Fruit fly (Drosophila melanogaster): ENCODE measurements around the gene Rrp40.

Rrp40 gene

DNA sequence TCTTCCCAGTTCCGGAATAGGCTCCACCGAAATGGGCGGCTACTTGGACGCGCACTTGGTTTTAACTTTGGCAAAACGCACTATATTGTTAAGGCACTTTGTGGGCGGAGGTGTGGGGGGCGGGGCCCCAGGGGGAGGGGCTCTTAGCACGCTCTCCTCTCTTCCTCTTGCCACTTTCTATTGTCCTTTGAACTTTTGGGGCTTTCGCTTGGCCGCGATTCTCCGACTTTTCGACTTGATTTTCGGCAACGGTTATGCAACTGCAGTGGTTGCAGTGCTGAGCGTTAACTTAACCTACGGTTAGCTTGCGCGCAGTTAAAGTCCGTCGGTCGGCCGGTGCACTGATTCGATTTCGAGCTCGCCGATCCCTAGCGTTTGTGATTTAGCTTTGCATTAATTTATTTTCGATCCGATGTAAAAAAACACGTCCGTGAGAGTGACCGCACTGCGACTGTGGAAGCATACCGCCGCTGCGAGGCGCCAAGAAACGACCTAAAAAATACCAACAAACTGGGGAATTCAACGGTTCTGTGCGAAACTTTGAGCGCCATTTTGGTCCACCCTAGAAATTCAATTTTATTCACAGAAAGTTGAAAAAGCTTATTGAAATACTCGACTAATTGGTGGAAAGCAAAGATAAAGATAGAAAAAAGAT lies 4.5 kb upstream of the Rrp40 start, which contains the start of gene Rim2 (continued):
- TF ChIP-seq vfl (GFP tag; optimal IDR thresholded peaks at IDR 0.05) (peak; percentile 25), CG11093 (GFP tag; IDR thresholded peaks at IDR 0.05) (no peak), Max (GFP tag; optimal IDR thresholded peaks at IDR 0.05) (no peak), CHES-1-like (GFP tag; optimal IDR thresholded peaks at IDR 0.05) (peak; percentile 35), CG15514 (GFP tag; optimal IDR thresholded peaks at IDR 0.05) (peak; percentile 80), E2f1 (GFP tag; IDR thresholded peaks at IDR 0.05) (no peak), mld (GFP tag; IDR thresholded peaks at IDR 0.05; ENCODE audit: partially characterized antibody) (no peak), CG12391 (tag; optimal IDR thresholded peaks at IDR 0.05) (peak; percentile 31), sima (GFP tag; optimal IDR thresholded peaks at IDR 0.05) (no peak), Sin3A (optimal IDR thresholded peaks at IDR 0.05) (peak; percentile 38), ac (GFP tag; optimal IDR thresholded peaks at IDR 0.05) (no peak), jigr1 (GFP tag; IDR thresholded peaks at IDR 0.05) (no peak), H15 (GFP tag; IDR thresholded peaks at IDR 0.05) (no peak), Dad (GFP tag; optimal IDR thresholded peaks at IDR 0.05) (no peak), CG9727 (GFP tag; optimal IDR thresholded peaks at IDR 0.05) (no peak), bab2 (GFP tag; optimal IDR thresholded peaks at IDR 0.05) (no peak), CG14860 (GFP tag; IDR thresholded peaks at IDR 0.05; ENCODE audit: partially characterized antibody) (no peak), Adf1 (GFP tag; IDR thresholded peaks at IDR 0.05) (0 out of 2 replicates have a peak, but pooled peaks have one; percentile 8), gsb-n (tag; optimal IDR thresholded peaks at IDR 0.05) (no peak), Nf-YC (tag; optimal IDR thresholded peaks at IDR 0.05) (peak; percentile 33), vvl (GFP tag; IDR thresholded peaks at IDR 0.05) (peak; percentile 70), insv (GFP tag; optimal IDR thresholded peaks at IDR 0.05) (no peak), abd-A (tag; optimal IDR thresholded peaks at IDR 0.05) (peak; percentile 14), bsh (GFP tag; optimal IDR thresholded peaks at IDR 0.05) (no peak), sim (GFP tag; IDR thresholded peaks at IDR 0.05) (no peak), rib (GFP tag; IDR thresholded peaks at IDR 0.05) (no peak), sqz (GFP tag; optimal IDR thresholded peaks at IDR 0.05) (peak; percentile 73), emc (GFP tag; optimal IDR thresholded peaks at IDR 0.05) (no peak), CG16863 (GFP tag; optimal IDR thresholded peaks at IDR 0.05) (no peak), hkb (optimal IDR thresholded peaks at IDR 0.05) (peak; percentile 39), hkb (GFP tag; IDR thresholded peaks at IDR 0.05) (no peak), kay (GFP tag; optimal IDR thresholded peaks at IDR 0.05) (no peak), CG3065 (GFP tag; optimal IDR thresholded peaks at IDR 0.05) (no peak), wdn (GFP tag; IDR thresholded peaks at IDR 0.05) (no peak), crol (GFP tag; IDR thresholded peaks at IDR 0.05) (peak; percentile 49; the same call in 1 of the 2 replicates), lmd (GFP tag; IDR thresholded peaks at IDR 0.05) (no peak), az2 (GFP tag; optimal IDR thresholded peaks at IDR 0.05) (no peak), corto (GFP tag; optimal IDR thresholded peaks at IDR 0.05) (no peak), crc (GFP tag; optimal IDR thresholded peaks at IDR 0.05) (no peak), scrt (GFP tag; optimal IDR thresholded peaks at IDR 0.05) (peak; percentile 11), CG7928 (GFP tag; optimal IDR thresholded peaks at IDR 0.05) (no peak), Ravus (GFP tag; IDR thresholded peaks at IDR 0.05) (no peak), CG6765 (GFP tag; optimal IDR thresholded peaks at IDR 0.05) (peak; percentile 10), Sry-β (GFP tag; optimal IDR thresholded peaks at IDR 0.05) (no peak), CG12299 (tag; optimal IDR thresholded peaks at IDR 0.05) (peak; percentile 26), Jarid2 (GFP tag; optimal IDR thresholded peaks at IDR 0.05) (peak; percentile 3), D (optimal IDR thresholded peaks at IDR 0.05) (no peak), D (GFP tag; optimal IDR thresholded peaks at IDR 0.05) (no peak), gce (GFP tag; IDR thresholded peaks at IDR 0.05) (no peak), sna (GFP tag; IDR thresholded peaks at IDR 0.05; ENCODE audit: partially characterized antibody) (peak; percentile 57; the same call in 1 of the 2 replicates), CG1529 (GFP tag; optimal IDR thresholded peaks at IDR 0.05) (no peak), ttk (GFP tag; IDR thresholded peaks at IDR 0.05) (no peak)

Measured in whole organism, embryonic.